Worm (Caenorhabditis elegans): ENCODE data around the gene T28A8.3.

Gene T28A8.3

DNA sequence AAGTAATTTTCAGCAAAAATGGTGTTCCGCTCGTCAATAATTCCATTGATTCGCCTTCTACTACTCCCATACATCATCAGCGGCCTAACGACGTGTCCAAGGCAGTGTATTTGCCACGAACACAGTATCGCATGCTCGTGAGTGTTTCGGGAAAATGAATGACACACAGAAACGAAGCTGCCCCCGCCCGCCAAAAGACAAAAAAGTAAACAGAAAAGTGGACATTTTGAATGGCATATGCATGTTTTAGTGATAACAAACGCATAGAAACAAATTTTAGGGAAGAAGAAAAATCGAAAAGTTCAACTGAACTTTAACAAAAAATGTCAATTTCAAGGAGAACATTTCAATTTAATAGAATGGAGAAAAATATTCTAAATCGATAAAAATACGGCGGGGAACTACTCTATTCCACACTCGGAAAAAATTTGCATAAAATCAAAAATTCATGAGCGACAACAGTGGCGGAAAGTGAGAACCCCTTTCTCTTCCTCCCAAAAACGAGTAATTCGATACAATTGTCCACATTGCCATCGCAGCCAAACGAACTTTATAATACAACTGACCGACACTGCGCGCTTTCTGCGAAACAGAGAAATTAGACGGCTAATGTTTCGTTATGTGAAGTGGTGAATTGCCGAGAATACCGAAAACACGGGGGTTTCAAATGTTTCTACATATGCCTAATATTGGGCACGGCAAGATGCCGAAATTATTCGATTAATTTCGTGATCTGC lies 22.9 kb downstream of the T28A8.3 start:
- TF ChIP-seq nhr-11 (tag; optimal IDR thresholded peaks at IDR 0.05) (no peak), fos-1 (tag; optimal IDR thresholded peaks at IDR 0.05) (peak; percentile 74)

DNA sequence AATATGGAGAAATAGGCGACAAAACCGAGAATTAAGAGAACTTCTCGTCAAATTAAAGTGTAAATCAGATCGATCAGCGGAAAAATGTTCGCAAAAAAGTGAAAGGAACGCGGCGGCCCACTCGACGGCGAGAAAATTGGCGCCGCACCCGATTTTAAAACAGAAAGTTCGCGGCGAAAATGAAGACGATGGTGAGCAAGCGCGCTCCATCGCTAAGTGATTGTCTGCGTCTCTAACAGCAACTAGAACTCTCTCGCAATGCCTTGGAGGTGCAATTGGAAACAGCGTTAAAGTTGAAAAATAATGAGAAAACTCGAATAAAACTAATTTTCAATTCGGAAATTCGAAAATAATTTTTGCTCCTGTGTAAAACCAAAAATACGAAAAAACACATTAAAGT lies 24.2 kb downstream of the T28A8.3 start:
- TF ChIP-seq Y55F3AM.14 (GFP tag; optimal IDR thresholded peaks at IDR 0.05) (no peak), ama-1 (optimal IDR thresholded peaks at IDR 0.05) (no peak), nhr-10 (tag; optimal IDR thresholded peaks at IDR 0.05) (no peak), nhr-25 (tag; optimal IDR thresholded peaks at IDR 0.05) (peak; percentile 70), dmd-4 (tag; optimal IDR thresholded peaks at IDR 0.05) (no peak), nhr-6 (tag; optimal IDR thresholded peaks at IDR 0.05) (no peak), skn-1 (tag; optimal IDR thresholded peaks at IDR 0.05) (no peak), nhr-12 (tag; optimal IDR thresholded peaks at IDR 0.05) (no peak), nhr-23 (tag; optimal IDR thresholded peaks at IDR 0.05) (no peak), gmeb-1 (tag; optimal IDR thresholded peaks at IDR 0.05) (peak; percentile 75), nhr-237 (tag; optimal IDR thresholded peaks at IDR 0.05) (no peak), ceh-16 (tag; optimal IDR thresholded peaks at IDR 0.05) (no peak), egl-27 (tag; optimal IDR thresholded peaks at IDR 0.05) (no peak), sma-9 (GFP tag; optimal IDR thresholded peaks at IDR 0.05) (peak; percentile 50), sma-9 (tag; optimal IDR thresholded peaks at IDR 0.05) (no peak), nhr-77 (tag; optimal IDR thresholded peaks at IDR 0.05) (no peak), crh-2 (tag; optimal IDR thresholded peaks at IDR 0.05) (peak; percentile 70), ztf-11 (tag; optimal IDR thresholded peaks at IDR 0.05) (no peak), unc-39 (tag; optimal IDR thresholded peaks at IDR 0.05) (no peak), snpc-4 (tag; optimal IDR thresholded peaks at IDR 0.05) (no peak), C34F6.9 (tag; optimal IDR thresholded peaks at IDR 0.05) (peak; percentile 53), lin-11 (tag; optimal IDR thresholded peaks at IDR 0.05) (peak; percentile 71), fos-1 (tag; optimal IDR thresholded peaks at IDR 0.05) (peak; percentile 5), alr-1 (tag; optimal IDR thresholded peaks at IDR 0.05) (no peak), unc-62 (GFP tag; optimal IDR thresholded peaks at IDR 0.05) (no peak), lin-39 (tag; optimal IDR thresholded peaks at IDR 0.05) (no peak), R02D3.7 (tag; optimal IDR thresholded peaks at IDR 0.05) (no peak), unc-55 (GFP tag; optimal IDR thresholded peaks at IDR 0.05) (peak; percentile 80), peb-1 (tag; optimal IDR thresholded peaks at IDR 0.05) (no peak), ceh-82 (tag; optimal IDR thresholded peaks at IDR 0.05) (no peak), ZK546.5 (tag; optimal IDR thresholded peaks at IDR 0.05) (no peak), nhr-21 (tag; optimal IDR thresholded peaks at IDR 0.05) (peak; percentile 60), sma-3 (GFP tag; optimal IDR thresholded peaks at IDR 0.05) (no peak), mdl-1 (tag; optimal IDR thresholded peaks at IDR 0.05) (no peak), zag-1 (tag; optimal IDR thresholded peaks at IDR 0.05) (no peak), nhr-11 (tag; optimal IDR thresholded peaks at IDR 0.05) (no peak), mab-5 (tag; optimal IDR thresholded peaks at IDR 0.05) (peak; percentile 3), elt-3 (tag; optimal IDR thresholded peaks at IDR 0.05) (no peak), aly-2 (tag; optimal IDR thresholded peaks at IDR 0.05) (no peak), lsy-2 (tag; optimal IDR thresholded peaks at IDR 0.05) (peak; percentile 47 to 77), sem-4 (tag; optimal IDR thresholded peaks at IDR 0.05) (peak; percentile 21), F13H6.1 (tag; optimal IDR thresholded peaks at IDR 0.05) (peak; percentile 41), ztf-1 (GFP tag; conservative IDR thresholded peaks at IDR 0.05) (no peak), blmp-1 (tag; optimal IDR thresholded peaks at IDR 0.05; ENCODE audit: insufficient read depth) (peak; percentile 96), ztf-4 (tag; optimal IDR thresholded peaks at IDR 0.05) (no peak), lin-13 (GFP tag; optimal IDR thresholded peaks at IDR 0.05) (peak; percentile 76), nhr-129 (tag; optimal IDR thresholded peaks at IDR 0.05) (peak; percentile 53), mbf-1 (tag; optimal IDR thresholded peaks at IDR 0.05) (no peak), elt-1 (tag; optimal IDR thresholded peaks at IDR 0.05) (no peak)

All from whole organism, L2 larva.